Worm (Caenorhabditis elegans): ENCODE measurements around the gene pals-21.

Gene pals-21

ce11 chrIII:1380535-1381274 lies at the start of gene pals-21, which contains the start of gene Y82E9BR.6:
pals-21 (minus strand) TSS chrIII:1380635.
Y82E9BR.6 (plus strand) TSS chrIII:1381224.
- TF ChIP-seq sma-3 (GFP tag; optimal IDR thresholded peaks at IDR 0.05), result no peak
- no peak for TF ChIP-seq ceh-16 (tag; optimal IDR thresholded peaks at IDR 0.05)
- no peak for TF ChIP-seq lin-11 (tag; optimal IDR thresholded peaks at IDR 0.05)
- TF ChIP-seq mbf-1 (tag; optimal IDR thresholded peaks at IDR 0.05), result no peak
- no peak for TF ChIP-seq lin-13 (GFP tag; optimal IDR thresholded peaks at IDR 0.05)
- TF ChIP-seq mab-5 (tag; optimal IDR thresholded peaks at IDR 0.05), result no peak
- no peak for TF ChIP-seq nhr-23 (tag; optimal IDR thresholded peaks at IDR 0.05)
- TF ChIP-seq peb-1 (tag; optimal IDR thresholded peaks at IDR 0.05), result no peak
- TF ChIP-seq ztf-1 (GFP tag; conservative IDR thresholded peaks at IDR 0.05), result no peak
- TF ChIP-seq ztf-11 (tag; optimal IDR thresholded peaks at IDR 0.05), result no peak
- TF ChIP-seq fos-1 (tag; optimal IDR thresholded peaks at IDR 0.05), result no peak
- no peak for TF ChIP-seq nhr-21 (tag; optimal IDR thresholded peaks at IDR 0.05)
- no peak for TF ChIP-seq sma-9 (GFP tag; optimal IDR thresholded peaks at IDR 0.05)
- no peak for TF ChIP-seq sma-9 (tag; optimal IDR thresholded peaks at IDR 0.05)
- TF ChIP-seq ama-1 (optimal IDR thresholded peaks at IDR 0.05), result no peak
- TF ChIP-seq gmeb-1 (tag; optimal IDR thresholded peaks at IDR 0.05), result no peak
- TF ChIP-seq nhr-11 (tag; optimal IDR thresholded peaks at IDR 0.05), result no peak
- no peak for TF ChIP-seq C34F6.9 (tag; optimal IDR thresholded peaks at IDR 0.05)
- TF ChIP-seq nhr-6 (tag; optimal IDR thresholded peaks at IDR 0.05), result no peak

DNA sequence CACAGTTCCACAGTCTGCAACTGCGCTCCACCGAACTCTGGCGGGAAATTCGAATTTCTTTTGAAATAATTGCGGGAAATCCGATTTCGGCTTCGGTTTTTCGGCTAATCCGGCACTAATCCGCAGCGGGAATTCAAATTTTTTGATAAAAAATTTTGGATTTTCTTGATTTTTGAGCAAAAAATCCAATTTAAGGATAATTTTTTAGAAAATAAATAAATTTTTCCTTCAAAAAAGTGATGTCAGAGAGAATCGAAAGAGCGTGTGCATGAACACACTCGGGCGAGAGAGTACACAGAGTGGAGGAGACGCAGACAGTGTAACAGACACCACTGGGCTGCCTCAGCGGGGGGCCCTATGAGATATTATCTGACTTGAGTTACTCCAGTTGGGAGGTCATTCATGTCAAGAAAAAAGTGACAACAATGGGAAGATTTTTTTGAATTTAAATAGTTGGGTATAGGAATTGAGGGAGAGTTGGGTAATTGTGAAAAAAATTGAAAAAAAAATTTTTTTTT lies 49.5 kb upstream of the pals-21 start:
- TF ChIP-seq elt-3 (tag; optimal IDR thresholded peaks at IDR 0.05) (no peak), ceh-82 (tag; optimal IDR thresholded peaks at IDR 0.05) (no peak), alr-1 (tag; optimal IDR thresholded peaks at IDR 0.05) (no peak), mdl-1 (tag; optimal IDR thresholded peaks at IDR 0.05) (peak in 1 of 2 experiments; percentile 24), zag-1 (tag; optimal IDR thresholded peaks at IDR 0.05) (no peak), snpc-4 (tag; optimal IDR thresholded peaks at IDR 0.05) (no peak), lsy-2 (tag; optimal IDR thresholded peaks at IDR 0.05) (peak in 1 of 2 experiments; percentile 44), C34F6.9 (tag; optimal IDR thresholded peaks at IDR 0.05) (peak; percentile 16), unc-55 (GFP tag; optimal IDR thresholded peaks at IDR 0.05) (peak; percentile 12)

- TF ChIP-seq lin-39 (tag; optimal IDR thresholded peaks at IDR 0.05) (no peak), unc-39 (tag; optimal IDR thresholded peaks at IDR 0.05) (no peak), elt-3 (tag; optimal IDR thresholded peaks at IDR 0.05) (no peak), nhr-11 (tag; optimal IDR thresholded peaks at IDR 0.05) (no peak), C34F6.9 (tag; optimal IDR thresholded peaks at IDR 0.05) (no peak), ztf-1 (GFP tag; conservative IDR thresholded peaks at IDR 0.05) (no peak), ztf-4 (tag; optimal IDR thresholded peaks at IDR 0.05) (no peak), ceh-16 (tag; optimal IDR thresholded peaks at IDR 0.05) (no peak), lin-11 (tag; optimal IDR thresholded peaks at IDR 0.05) (no peak), alr-1 (tag; optimal IDR thresholded peaks at IDR 0.05) (no peak), gmeb-1 (tag; optimal IDR thresholded peaks at IDR 0.05) (no peak), nhr-10 (tag; optimal IDR thresholded peaks at IDR 0.05) (no peak), nhr-12 (tag; optimal IDR thresholded peaks at IDR 0.05) (no peak), ztf-11 (tag; optimal IDR thresholded peaks at IDR 0.05) (no peak), elt-1 (tag; optimal IDR thresholded peaks at IDR 0.05) (no peak), nhr-237 (tag; optimal IDR thresholded peaks at IDR 0.05) (no peak), zag-1 (tag; optimal IDR thresholded peaks at IDR 0.05) (no peak), lsy-2 (tag; optimal IDR thresholded peaks at IDR 0.05) (no peak)
Observed at ce11 chrIII:1429275-1429674, 48.8 kb upstream of the pals-21 start.

DNA sequence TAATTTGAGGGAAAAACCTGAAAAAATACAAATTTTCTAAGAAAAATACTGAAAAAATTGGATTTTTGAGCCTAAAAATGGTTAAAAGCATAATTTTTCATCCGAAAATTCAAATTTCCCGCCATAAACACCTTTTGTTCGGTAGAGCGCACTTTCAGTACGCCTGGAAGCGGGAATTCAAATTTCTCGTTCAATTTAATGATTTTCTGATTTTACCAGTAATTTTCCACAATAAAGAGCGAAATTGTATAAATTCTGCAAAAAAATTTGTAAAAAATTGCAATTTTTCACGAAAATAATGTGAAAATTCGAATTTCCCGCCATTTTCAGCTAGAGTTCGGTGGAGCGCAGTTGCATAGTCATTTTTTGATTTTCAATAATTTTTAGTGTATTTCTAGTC lies 48.0 kb upstream of the pals-21 start:
- TF ChIP-seq C34F6.9 (tag; optimal IDR thresholded peaks at IDR 0.05), result no peak
- no peak for TF ChIP-seq Y55F3AM.14 (GFP tag; optimal IDR thresholded peaks at IDR 0.05)
- TF ChIP-seq unc-39 (tag; optimal IDR thresholded peaks at IDR 0.05), result no peak
- no peak for TF ChIP-seq nhr-77 (tag; optimal IDR thresholded peaks at IDR 0.05)
- TF ChIP-seq mbf-1 (tag; optimal IDR thresholded peaks at IDR 0.05), result no peak
- no peak for TF ChIP-seq gmeb-1 (tag; optimal IDR thresholded peaks at IDR 0.05)
- no peak for TF ChIP-seq elt-1 (tag; optimal IDR thresholded peaks at IDR 0.05)
- TF ChIP-seq unc-62 (GFP tag; optimal IDR thresholded peaks at IDR 0.05), result no peak
- no peak for TF ChIP-seq zag-1 (tag; optimal IDR thresholded peaks at IDR 0.05)
- no peak for TF ChIP-seq nhr-129 (tag; optimal IDR thresholded peaks at IDR 0.05)
- TF ChIP-seq ZK546.5 (tag; optimal IDR thresholded peaks at IDR 0.05), result no peak
- no peak for TF ChIP-seq ceh-82 (tag; optimal IDR thresholded peaks at IDR 0.05)
- no peak for TF ChIP-seq R02D3.7 (tag; optimal IDR thresholded peaks at IDR 0.05)
- no peak for TF ChIP-seq skn-1 (tag; optimal IDR thresholded peaks at IDR 0.05)
- no peak for TF ChIP-seq ama-1 (optimal IDR thresholded peaks at IDR 0.05)
- no peak for TF ChIP-seq nhr-21 (tag; optimal IDR thresholded peaks at IDR 0.05)
- no peak for TF ChIP-seq blmp-1 (tag; optimal IDR thresholded peaks at IDR 0.05; ENCODE audit: insufficient read depth)
- TF ChIP-seq mab-5 (tag; optimal IDR thresholded peaks at IDR 0.05), result no peak
